Fruit fly (Drosophila melanogaster) whole organism, embryonic: Measurements from ENCODE around the gene ND-B16.6.

ENCODE experiments used
- Ada2b ChIP-seq: fragments of 200-800 bp; sonication (Bioruptor generic); IDR thresholded peaks from 2 replicates; pipeline ENCODE4 v1.3.6; 2022; ENCODE audit warnings: missing biosample characterization, missing genetic modification characterization
- Atf-2 ChIP-seq: fragments of 200-800 bp; sonication (Bioruptor generic); optimal IDR thresholded peaks from 2 replicates; lab custom pipeline; 2016; ENCODE audit warnings: missing biosample characterization, missing genetic modification characterization
- Bgb ChIP-seq: fragments of 200-800 bp; sonication (Bioruptor generic); IDR thresholded peaks from 2 replicates; pipeline ENCODE4 v1.3.6; 2022; ENCODE audit warnings: missing biosample characterization, missing genetic modification characterization; ENCODE audit not compliant: partially characterized antibody
- CG10147 ChIP-seq: fragments of 200-800 bp; sonication (Bioruptor generic); optimal IDR thresholded peaks from 2 replicates; lab custom pipeline; 2019; ENCODE audit warnings: missing biosample characterization, mild to moderate bottlenecking, missing genetic modification characterization, moderate library complexity
- CG10267 ChIP-seq: fragments of 200-800 bp; sonication (Bioruptor generic); optimal IDR thresholded peaks from 2 replicates; lab custom pipeline; 2018; ENCODE audit warnings: missing biosample characterization, mild to moderate bottlenecking, missing genetic modification characterization, moderate library complexity
- CG11456 ChIP-seq: fragments of 200-800 bp; sonication (Bioruptor generic); IDR thresholded peaks from 3 replicates; pipeline ENCODE4 v1.3.6; 2022; ENCODE audit warnings: missing biosample characterization, missing genetic modification characterization
- CG11560 ChIP-seq: fragments of 200-800 bp; sonication (Bioruptor generic); IDR thresholded peaks from 3 replicates; pipeline ENCODE4 v1.3.6; 2022; ENCODE audit warnings: missing biosample characterization, missing genetic modification characterization
- CG13775 ChIP-seq: fragments of 200-800 bp; sonication (Bioruptor generic); optimal IDR thresholded peaks from 3 replicates; lab custom pipeline; 2017; ENCODE audit warnings: missing biosample characterization, mild to moderate bottlenecking, missing genetic modification characterization
- CG14710 ChIP-seq: fragments of 200-800 bp; sonication (Bioruptor generic); optimal IDR thresholded peaks from 3 replicates; lab custom pipeline; 2019; ENCODE audit warnings: missing biosample characterization, mild to moderate bottlenecking, missing genetic modification characterization, moderate library complexity
- CG15073 ChIP-seq: fragments of 200-800 bp; sonication (Bioruptor generic); optimal IDR thresholded peaks from 2 replicates; lab custom pipeline; 2016; ENCODE audit warnings: missing biosample characterization, missing genetic modification characterization
- CG16779 ChIP-seq: fragments of 200-800 bp; sonication (Bioruptor generic); IDR thresholded peaks from 2 replicates; pipeline ENCODE4 v1.3.6; 2022; ENCODE audit warnings: missing biosample characterization, missing genetic modification characterization
- CG17359 ChIP-seq: fragments of 200-800 bp; sonication (Bioruptor generic); optimal IDR thresholded peaks from 3 replicates; lab custom pipeline; 2018; ENCODE audit warnings: missing biosample characterization, mild to moderate bottlenecking, missing genetic modification characterization, moderate library complexity
- CG18476 ChIP-seq: fragments of 200-800 bp; sonication (Bioruptor generic); optimal IDR thresholded peaks from 2 replicates; lab custom pipeline; 2016; ENCODE audit warnings: missing biosample characterization, mild to moderate bottlenecking, missing genetic modification characterization
- CG18619 ChIP-seq: fragments of 200-800 bp; sonication (Bioruptor generic); optimal IDR thresholded peaks from 3 replicates; lab custom pipeline; 2017; ENCODE audit warnings: missing biosample characterization, mild to moderate bottlenecking, missing genetic modification characterization
- CG2129 ChIP-seq: fragments of 200-800 bp; sonication (Bioruptor generic); IDR thresholded peaks from 2 replicates; pipeline ENCODE4 v1.3.6; 2022; ENCODE audit warnings: missing biosample characterization, missing genetic modification characterization; ENCODE audit not compliant: partially characterized antibody
- CG2199 ChIP-seq: fragments of 200-800 bp; sonication (Bioruptor generic); IDR thresholded peaks from 3 replicates; pipeline ENCODE4 v1.3.6; 2022; ENCODE audit warnings: missing biosample characterization, missing genetic modification characterization
- CG31224 ChIP-seq: fragments of 200-800 bp; sonication (Bioruptor generic); IDR thresholded peaks from 2 replicates; pipeline ENCODE4 v1.3.6; 2022; ENCODE audit warnings: missing biosample characterization, missing genetic modification characterization
- CG31365 ChIP-seq: fragments of 200-800 bp; sonication (Bioruptor generic); optimal IDR thresholded peaks from 2 replicates; lab custom pipeline; 2018; ENCODE audit warnings: missing biosample characterization, mild to moderate bottlenecking, missing genetic modification characterization
- CG5180 ChIP-seq: fragments of 200-800 bp; sonication (Bioruptor generic); optimal IDR thresholded peaks from 3 replicates; lab custom pipeline; 2017; ENCODE audit warnings: missing biosample characterization, missing genetic modification characterization, mild to moderate bottlenecking, moderate library complexity, missing genetic modification reagents
- CG7556 ChIP-seq: fragments of 200-800 bp; sonication (Bioruptor generic); optimal IDR thresholded peaks from 2 replicates; lab custom pipeline; 2017; ENCODE audit warnings: missing biosample characterization, mild to moderate bottlenecking, missing genetic modification characterization
- CG7928 ChIP-seq: fragments of 200-800 bp; sonication (Bioruptor generic); optimal IDR thresholded peaks from 2 replicates; lab custom pipeline; 2017; ENCODE audit warnings: missing biosample characterization, mild to moderate bottlenecking, missing genetic modification characterization
- CG8944 ChIP-seq: fragments of 200-800 bp; sonication (Bioruptor generic); optimal IDR thresholded peaks from 3 replicates; lab custom pipeline; 2016; ENCODE audit warnings: missing biosample characterization, missing genetic modification characterization
- CG9817 ChIP-seq: fragments of 200-800 bp; sonication (Bioruptor generic); optimal IDR thresholded peaks from 2 replicates; lab custom pipeline; 2018; ENCODE audit warnings: missing biosample characterization, mild to moderate bottlenecking, missing genetic modification characterization, moderate library complexity
- CG9932 ChIP-seq: fragments of 200-800 bp; sonication (Bioruptor generic); IDR thresholded peaks from 2 replicates; pipeline ENCODE4 v1.3.6; 2022; ENCODE audit warnings: missing biosample characterization, missing genetic modification characterization
- D19A ChIP-seq: fragments of 200-800 bp; optimal IDR thresholded peaks from 3 replicates; lab custom pipeline; 2019; ENCODE audit warnings: missing biosample characterization, mild to moderate bottlenecking, missing genetic modification characterization, moderate library complexity
- Doc3 ChIP-seq: fragments of 200-800 bp; sonication (Bioruptor generic); IDR thresholded peaks from 3 replicates; pipeline ENCODE4 v1.3.6; 2022; ENCODE audit warnings: missing biosample characterization, missing genetic modification characterization; ENCODE audit not compliant: partially characterized antibody
- Eip74EF ChIP-seq, 2 experiments: fragments of 200-800 bp in 1 of 2; fragments of >200 bp in 1 of 2; sonication (Bioruptor generic) in 1 of 2; optimal IDR thresholded peaks; 2 replicates each; lab custom pipeline; 2017 to 2019; ENCODE audit warnings: missing biosample characterization in 2 of 2, missing genetic modification characterization in 2 of 2, mild to moderate bottlenecking in 1 of 2, moderate library complexity in 1 of 2
- Elba2 ChIP-seq: fragments of 200-800 bp; sonication (Bioruptor generic); optimal IDR thresholded peaks from 3 replicates; lab custom pipeline; 2016; ENCODE audit warnings: missing biosample characterization, missing genetic modification characterization
- HLHmδ ChIP-seq: fragments of 200-800 bp; sonication (Bioruptor generic); optimal IDR thresholded peaks from 2 replicates; lab custom pipeline; 2018; ENCODE audit warnings: missing biosample characterization, mild to moderate bottlenecking, missing genetic modification characterization, moderate library complexity
- Hmx ChIP-seq: fragments of 200-800 bp; sonication (Bioruptor generic); optimal IDR thresholded peaks from 2 replicates; lab custom pipeline; 2016; ENCODE audit warnings: missing biosample characterization, missing genetic modification characterization
- Lim3 ChIP-seq: fragments of 200-800 bp; sonication (Bioruptor generic); IDR thresholded peaks from 2 replicates; pipeline ENCODE4 v1.3.6; 2022; ENCODE audit warnings: missing biosample characterization, missing genetic modification characterization
- MBD-R2 ChIP-seq: fragments of 200-800 bp; sonication (Bioruptor generic); IDR thresholded peaks from 2 replicates; pipeline ENCODE4 v1.3.6; 2022; ENCODE audit warnings: missing biosample characterization, missing genetic modification characterization
- MTF-1 ChIP-seq: fragments of 200-800 bp; sonication (Bioruptor generic); optimal IDR thresholded peaks from 2 replicates; lab custom pipeline; 2018; ENCODE audit warnings: missing biosample characterization, mild to moderate bottlenecking, missing genetic modification characterization, borderline replicate concordance
- Neu2 ChIP-seq: fragments of 200-800 bp; sonication (Bioruptor generic); optimal IDR thresholded peaks from 3 replicates; lab custom pipeline; 2016; ENCODE audit warnings: missing biosample characterization, missing genetic modification characterization, borderline replicate concordance
- Ssrp ChIP-seq: fragments of 200-800 bp; sonication (Bioruptor generic); optimal IDR thresholded peaks from 2 replicates; lab custom pipeline; 2018; ENCODE audit warnings: missing biosample characterization, mild to moderate bottlenecking, missing genetic modification characterization, moderate library complexity
- Taf1 ChIP-seq: fragments of 200-800 bp; sonication (Bioruptor generic); IDR thresholded peaks from 2 replicates; pipeline ENCODE4 v1.3.6; 2022; ENCODE audit warnings: missing biosample characterization, missing genetic modification characterization
- croc ChIP-seq: fragments of 200-800 bp; sonication (Bioruptor generic); conservative IDR thresholded peaks from 3 replicates; pipeline ENCODE4 v1.3.6; 2022; ENCODE audit warnings: missing biosample characterization, missing genetic modification characterization
- crp ChIP-seq, 2 experiments: fragments of 200-800 bp; sonication (Bioruptor generic); optimal IDR thresholded peaks; 2 replicates in 1 of 2; 3 replicates in 1 of 2; lab custom pipeline; 2017; ENCODE audit warnings: missing biosample characterization in 2 of 2, missing genetic modification characterization in 2 of 2, mild to moderate bottlenecking in 1 of 2, moderate library complexity in 1 of 2
- gsb ChIP-seq: fragments of 200-800 bp; sonication (Bioruptor generic); IDR thresholded peaks from 2 replicates; pipeline ENCODE4 v1.3.6; 2022; ENCODE audit warnings: missing biosample characterization, missing genetic modification characterization
- her ChIP-seq: fragments of 200-800 bp; sonication (Bioruptor generic); optimal IDR thresholded peaks from 2 replicates; lab custom pipeline; 2016; ENCODE audit warnings: missing biosample characterization, missing genetic modification characterization
- insv ChIP-seq, 2 experiments: fragments of 200-800 bp; sonication (Bioruptor generic); optimal IDR thresholded peaks; 3 replicates each; lab custom pipeline; 2016 to 2018; ENCODE audit warnings: missing biosample characterization in 2 of 2, missing genetic modification characterization in 2 of 2
- kay ChIP-seq: fragments of 200-800 bp; sonication (Bioruptor generic); optimal IDR thresholded peaks from 2 replicates; lab custom pipeline; 2016; ENCODE audit warnings: missing biosample characterization, missing genetic modification characterization
- lbe ChIP-seq: fragments of 200-800 bp; sonication (Bioruptor generic); optimal IDR thresholded peaks from 2 replicates; lab custom pipeline; 2016; ENCODE audit warnings: missing biosample characterization, mild to moderate bottlenecking, missing genetic modification characterization
- lov ChIP-seq, 2 experiments: fragments of 200-800 bp in 1 of 2; fragments of >200 bp in 1 of 2; sonication (Bioruptor generic) in 1 of 2; IDR thresholded peaks in 1 of 2; optimal IDR thresholded peaks in 1 of 2; 2 replicates in 1 of 2; 3 replicates in 1 of 2; pipeline versions ENCODE4 v1.3.6 to Lab custom; 2017 to 2022; ENCODE audit warnings: missing biosample characterization in 1 of 2, missing genetic modification characterization in 1 of 2
- mld ChIP-seq: fragments of 200-800 bp; sonication (Bioruptor generic); IDR thresholded peaks from 3 replicates; pipeline ENCODE4 v1.3.6; 2022; ENCODE audit warnings: missing biosample characterization, missing genetic modification characterization; ENCODE audit not compliant: partially characterized antibody
- sr ChIP-seq: fragments of 200-800 bp; sonication (Bioruptor generic); IDR thresholded peaks from 3 replicates; pipeline ENCODE4 v1.3.6; 2022; ENCODE audit warnings: missing biosample characterization, missing genetic modification characterization
- stwl ChIP-seq: fragments of 200-800 bp; sonication (Bioruptor generic); optimal IDR thresholded peaks from 3 replicates; lab custom pipeline; 2018; ENCODE audit warnings: missing biosample characterization, mild to moderate bottlenecking, missing genetic modification characterization, moderate library complexity
- tup ChIP-seq: fragments of 200-800 bp; sonication (Bioruptor generic); optimal IDR thresholded peaks from 2 replicates; lab custom pipeline; 2016; ENCODE audit warnings: missing biosample characterization, mild to moderate bottlenecking, missing genetic modification characterization, moderate library complexity
- tx ChIP-seq: fragments of 200-800 bp; sonication (Bioruptor generic); optimal IDR thresholded peaks from 2 replicates; lab custom pipeline; 2016; ENCODE audit warnings: missing biosample characterization, missing genetic modification characterization

Gene ND-B16.6

DNA sequence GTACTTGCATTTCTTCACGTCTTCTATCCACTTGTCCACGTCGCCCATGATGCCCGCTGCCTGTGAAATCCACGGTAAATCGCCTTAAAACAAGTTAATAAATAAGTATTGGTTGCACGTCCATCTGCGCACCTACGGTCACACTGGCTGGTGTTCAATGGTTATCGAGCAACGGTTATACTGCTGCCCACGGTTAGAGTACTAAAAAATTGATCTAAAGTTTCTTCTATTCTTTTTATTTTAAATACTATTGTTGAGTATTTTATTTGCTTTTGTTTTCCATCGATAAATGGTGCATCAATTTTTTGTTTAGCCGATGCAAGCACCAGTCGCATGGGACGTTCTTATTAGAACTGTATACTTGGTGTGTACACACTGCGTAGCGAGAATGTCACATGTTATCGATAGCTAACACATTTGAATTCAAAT is 22.6 kb upstream of the ND-B16.6 start, which contains the start of gene PpV (continued):
- TF ChIP-seq Eip74EF (GFP tag; optimal IDR thresholded peaks at IDR 0.05; lab: Kevin White, UChicago) (no peak), Neu2 (no peak), Bgb (peak; percentile 32; the same call in 1 of the 2 replicates), D19A (no peak), stwl (tag; lab: Kevin White, UChicago) (peak; percentile 90), CG2199 (no peak), CG31224 (GFP tag; lab: Robert Waterston, UW) (no peak), tx (GFP tag; lab: Kevin White, UChicago) (no peak), Ada2b (no peak), CG8944 (GFP tag; lab: Kevin White, UChicago) (no peak), insv (GFP tag; optimal IDR thresholded peaks at IDR 0.05; lab: Kevin White, UChicago) (peak; percentile 94 to 99), Taf1 (GFP tag; lab: Robert Waterston, UW) (no peak), CG5180 (GFP tag; lab: Kevin White, UChicago) (no peak), Ssrp (no peak), Elba2 (GFP tag; lab: Kevin White, UChicago) (no peak), Atf-2 (GFP tag; lab: Kevin White, UChicago) (no peak), Doc3 (GFP tag; lab: Robert Waterston, UW) (0 out of 3 replicates have a peak, but pooled peaks have one; percentile 43), lbe (no peak), sr (no peak), Hmx (GFP tag; lab: Kevin White, UChicago) (no peak), croc (no peak), kay (GFP tag; lab: Kevin White, UChicago) (no peak), CG11456 (GFP tag; lab: Robert Waterston, UW) (no peak), HLHmδ (GFP tag; lab: Kevin White, UChicago) (no peak), mld (no peak), tup (GFP tag; lab: Kevin White, UChicago) (no peak), crp (GFP tag; optimal IDR thresholded peaks at IDR 0.05; lab: Kevin White, UChicago) (peak in 1 of 2 experiments; percentile 19), CG18476 (GFP tag; lab: Kevin White, UChicago) (no peak), CG11560 (tag; lab: Robert Waterston, UW) (peak; percentile 39; the same call in 1 of the 3 replicates), CG16779 (no peak), CG9932 (GFP tag; lab: Robert Waterston, UW) (no peak), CG7928 (no peak), CG7556 (GFP tag; lab: Kevin White, UChicago) (no peak), CG10267 (tag; lab: Kevin White, UChicago) (peak; percentile 67), CG17359 (tag; lab: Kevin White, UChicago) (no peak), CG18619 (GFP tag; lab: Kevin White, UChicago) (no peak), MTF-1 (GFP tag; lab: Kevin White, UChicago) (no peak), MBD-R2 (GFP tag; lab: Robert Waterston, UW) (peak; percentile 67), CG10147 (no peak), Lim3 (GFP tag; lab: Robert Waterston, UW) (no peak), CG13775 (GFP tag; lab: Kevin White, UChicago) (no peak), her (GFP tag; lab: Kevin White, UChicago) (no peak), gsb (no peak), CG31365 (tag; lab: Kevin White, UChicago) (no peak), CG9817 (tag; lab: Kevin White, UChicago) (no peak), CG14710 (tag; lab: Kevin White, UChicago) (peak; percentile 100), CG2129 (no peak), CG15073 (no peak), lov (optimal IDR thresholded peaks at IDR 0.05; lab: Kevin White, UChicago) (no peak), lov (GFP tag; IDR thresholded peaks at IDR 0.05; lab: Robert Waterston, UW) (no peak)
